Worm (Caenorhabditis elegans) whole organism, late embryonic: Measurements from ENCODE around the gene tatn-1.

Experiments
- odd-2 ChIP-seq: sonication (generic microtip); optimal IDR thresholded peaks from 2 replicates; lab custom pipeline; 2017; ENCODE audit warnings: antibody characterized with exemption, mild to moderate bottlenecking, missing genetic modification characterization, missing compliant biosample characterization
- unc-42 ChIP-seq: sonication (generic microtip); optimal IDR thresholded peaks from 2 replicates; lab custom pipeline; 2016; ENCODE audit warnings: missing genotype, missing genetic modification characterization, missing compliant biosample characterization

DNA sequence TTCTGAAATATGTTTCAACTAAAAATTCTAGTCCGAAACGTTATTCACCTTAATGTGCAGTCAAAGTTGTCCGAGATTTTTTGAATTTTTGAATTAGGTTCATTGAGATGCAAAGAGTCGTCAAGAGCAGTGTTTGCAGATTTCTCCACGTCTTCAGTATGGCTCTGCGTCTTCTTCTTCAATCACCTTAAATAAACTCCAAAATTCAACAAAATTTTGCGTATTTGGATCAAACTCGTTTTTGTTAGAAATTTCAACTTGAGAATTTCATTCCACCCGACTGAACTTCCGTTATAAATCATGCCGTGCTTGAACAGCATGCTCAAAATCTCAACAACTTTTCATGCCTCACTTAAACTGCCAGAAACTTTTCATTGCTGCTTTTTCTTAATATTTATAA is 21.3 kb downstream of the tatn-1 start, which contains the start of gene T04C10.3:
- TF ChIP-seq unc-42 (tag; lab: Kevin White, UChicago) (no peak), odd-2 (tag; lab: Kevin White, UChicago) (no peak)
